Worm (Caenorhabditis elegans): Measurements from ENCODE around the gene pxn-1.

DNA sequence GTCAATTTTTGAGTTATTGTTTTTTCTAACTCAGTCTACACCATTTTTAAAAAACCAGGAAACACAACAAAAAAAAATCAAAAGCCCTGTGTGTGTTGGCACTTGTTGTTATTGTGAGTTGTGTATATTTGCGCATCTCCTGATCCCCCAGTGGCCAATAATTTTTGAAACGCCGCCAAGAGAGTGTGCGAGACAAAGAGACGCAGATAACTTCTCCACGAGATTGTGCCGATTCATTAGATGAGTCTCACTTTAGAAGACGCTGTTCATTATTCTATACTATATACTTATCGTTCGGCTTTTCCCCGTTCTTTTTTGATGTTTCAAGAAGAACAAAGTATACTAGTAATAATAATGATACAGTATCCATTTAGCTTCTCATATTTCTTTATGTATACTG lies 44.0 kb upstream of the pxn-1 start:
- TF ChIP-seq nhr-102 (tag; optimal IDR thresholded peaks at IDR 0.05) (no peak), ZK546.5 (tag; optimal IDR thresholded peaks at IDR 0.05) (no peak), lin-39 (tag; optimal IDR thresholded peaks at IDR 0.05) (no peak), unc-39 (tag; optimal IDR thresholded peaks at IDR 0.05) (no peak), nhr-77 (tag; optimal IDR thresholded peaks at IDR 0.05) (no peak), pha-4 (GFP tag; IDR thresholded peaks at IDR 0.05) (no peak), pha-4 (tag; optimal IDR thresholded peaks at IDR 0.05) (no peak), cey-2 (tag; optimal IDR thresholded peaks at IDR 0.05; ENCODE audit: borderline replicate concordance, insufficient read depth) (no peak)
